Worm (Caenorhabditis elegans) whole organism, L3 larva: ENCODE results near the gene nlp-28.

ENCODE experiments used
- ZK546.5 ChIP-seq: sonication (generic microtip); optimal IDR thresholded peaks from 2 replicates; lab custom pipeline; 2017; ENCODE audit warnings: missing biosample characterization, missing genetic modification characterization
- aly-2 ChIP-seq: fragments of 150-350 bp; optimal IDR thresholded peaks from 2 replicates; lab custom pipeline; 2014; ENCODE audit warnings: missing biosample characterization, missing genetic modification characterization
- ceh-16 ChIP-seq: sonication (generic microtip); optimal IDR thresholded peaks from 2 replicates; lab custom pipeline; 2017; ENCODE audit warnings: missing biosample characterization, missing genetic modification characterization
- ceh-28 ChIP-seq: fragments of 150-350 bp; optimal IDR thresholded peaks from 2 replicates; lab custom pipeline; 2014; ENCODE audit warnings: missing biosample characterization, missing genetic modification reagents, missing genetic modification characterization
- ceh-82 ChIP-seq: fragments of 150-350 bp; optimal IDR thresholded peaks from 2 replicates; lab custom pipeline; 2014; ENCODE audit warnings: missing biosample characterization, missing genetic modification characterization
- daf-12 ChIP-seq: fragments of 150-350 bp; optimal IDR thresholded peaks from 2 replicates; lab custom pipeline; 2014; ENCODE audit warnings: missing biosample characterization, missing genetic modification reagents, missing genetic modification characterization
- egl-27 ChIP-seq: sonication (generic microtip); optimal IDR thresholded peaks from 4 replicates; lab custom pipeline; 2017; ENCODE audit warnings: missing biosample characterization, missing genetic modification reagents, missing genetic modification characterization
- egl-5 ChIP-seq: fragments of 150-350 bp; optimal IDR thresholded peaks from 2 replicates; lab custom pipeline; 2017; ENCODE audit warnings: missing biosample characterization, missing genetic modification reagents, missing genetic modification characterization, inconsistent platforms
- elt-1 ChIP-seq: fragments of 150-350 bp; optimal IDR thresholded peaks from 2 replicates; lab custom pipeline; 2014; ENCODE audit warnings: missing biosample characterization, missing genetic modification characterization
- elt-2 ChIP-seq: sonication (generic microtip); optimal IDR thresholded peaks from 2 replicates; lab custom pipeline; 2016; ENCODE audit warnings: missing genetic modification reagents, mild to moderate bottlenecking, missing genetic modification characterization, missing compliant biosample characterization
- eor-1 ChIP-seq, 2 experiments: fragments of 150-350 bp; optimal IDR thresholded peaks; 2 replicates each; lab custom pipeline; 2014 to 2018; ENCODE audit warnings: missing biosample characterization in 2 of 2, missing genetic modification characterization in 2 of 2
- fkh-10 ChIP-seq: sonication (generic microtip); optimal IDR thresholded peaks from 2 replicates; lab custom pipeline; 2017; ENCODE audit warnings: missing biosample characterization, missing genetic modification reagents, missing genetic modification characterization
- hmg-11 ChIP-seq: sonication (generic microtip); optimal IDR thresholded peaks from 2 replicates; lab custom pipeline; 2016; ENCODE audit warnings: missing genetic modification characterization, missing compliant biosample characterization
- jun-1 ChIP-seq: fragments of 150-350 bp; optimal IDR thresholded peaks from 2 replicates; lab custom pipeline; 2014; ENCODE audit warnings: missing biosample characterization, missing genetic modification reagents, missing genetic modification characterization
- lin-39 ChIP-seq: fragments of 150-350 bp; optimal IDR thresholded peaks from 2 replicates; lab custom pipeline; 2018; ENCODE audit warnings: missing biosample characterization, missing genetic modification reagents, missing genetic modification characterization
- lsy-12 ChIP-seq: sonication (generic microtip); optimal IDR thresholded peaks from 2 replicates; lab custom pipeline; 2016; ENCODE audit warnings: mild to moderate bottlenecking, missing genetic modification characterization, missing compliant biosample characterization
- mdl-1 ChIP-seq: fragments of 150-350 bp; optimal IDR thresholded peaks from 2 replicates; lab custom pipeline; 2014; ENCODE audit warnings: missing biosample characterization, missing genetic modification characterization
- mml-1 ChIP-seq: fragments of 150-350 bp; sonication (generic microtip); optimal IDR thresholded peaks from 3 replicates; lab custom pipeline; 2014; ENCODE audit warnings: missing biosample characterization, missing genetic modification characterization
- nfya-1 ChIP-seq: sonication (generic microtip); optimal IDR thresholded peaks from 2 replicates; lab custom pipeline; 2017; ENCODE audit warnings: missing genetic modification characterization, mild to moderate bottlenecking, missing compliant biosample characterization, antibody characterized with exemption, moderate library complexity; ENCODE audit not compliant: insufficient read depth
- nhr-12 ChIP-seq: fragments of 150-350 bp; optimal IDR thresholded peaks from 2 replicates; lab custom pipeline; 2014; ENCODE audit warnings: missing biosample characterization, missing genetic modification characterization
- nhr-25 ChIP-seq: sonication (generic microtip); optimal IDR thresholded peaks from 2 replicates; lab custom pipeline; 2017; ENCODE audit warnings: missing biosample characterization, missing genetic modification characterization
- nhr-43 ChIP-seq: sonication (generic microtip); optimal IDR thresholded peaks from 2 replicates; lab custom pipeline; 2016; ENCODE audit warnings: mild to moderate bottlenecking, missing genetic modification characterization, missing compliant biosample characterization; ENCODE audit not compliant: poor library complexity, severe bottlenecking
- nhr-67 ChIP-seq: fragments of 150-350 bp; optimal IDR thresholded peaks from 2 replicates; lab custom pipeline; 2014; ENCODE audit warnings: missing biosample characterization, missing genetic modification characterization
- nhr-76 ChIP-seq: fragments of 150-350 bp; sonication (generic microtip); optimal IDR thresholded peaks from 5 replicates; lab custom pipeline; 2014; ENCODE audit warnings: missing biosample characterization, missing genetic modification characterization
- nhr-77 ChIP-seq: fragments of 150-350 bp; optimal IDR thresholded peaks from 2 replicates; lab custom pipeline; 2014; ENCODE audit warnings: missing biosample characterization, missing genetic modification characterization
- pha-4 ChIP-seq: fragments of 150-350 bp; optimal IDR thresholded peaks from 2 replicates; lab custom pipeline; 2014; ENCODE audit warnings: missing biosample characterization, missing genetic modification reagents, missing genetic modification characterization
- pqm-1 ChIP-seq: fragments of 150-350 bp; optimal IDR thresholded peaks from 2 replicates; lab custom pipeline; 2017; ENCODE audit warnings: missing biosample characterization, missing genetic modification characterization, inconsistent platforms
- sea-2 ChIP-seq: fragments of 150-350 bp; sonication (generic microtip); optimal IDR thresholded peaks from 4 replicates; lab custom pipeline; 2014; ENCODE audit warnings: missing biosample characterization, missing genetic modification reagents, missing genetic modification characterization
- skn-1 ChIP-seq: fragments of 150-350 bp; optimal IDR thresholded peaks from 2 replicates; lab custom pipeline; 2014; ENCODE audit warnings: missing biosample characterization, missing genetic modification characterization
- tbx-2 ChIP-seq: sonication (generic microtip); optimal IDR thresholded peaks from 2 replicates; lab custom pipeline; 2016; ENCODE audit warnings: mild to moderate bottlenecking, missing genetic modification characterization, missing compliant biosample characterization
- ztf-4 ChIP-seq: fragments of 150-350 bp; optimal IDR thresholded peaks from 2 replicates; lab custom pipeline; 2014; ENCODE audit warnings: missing biosample characterization, missing genetic modification characterization

nlp-28 gene

DNA sequence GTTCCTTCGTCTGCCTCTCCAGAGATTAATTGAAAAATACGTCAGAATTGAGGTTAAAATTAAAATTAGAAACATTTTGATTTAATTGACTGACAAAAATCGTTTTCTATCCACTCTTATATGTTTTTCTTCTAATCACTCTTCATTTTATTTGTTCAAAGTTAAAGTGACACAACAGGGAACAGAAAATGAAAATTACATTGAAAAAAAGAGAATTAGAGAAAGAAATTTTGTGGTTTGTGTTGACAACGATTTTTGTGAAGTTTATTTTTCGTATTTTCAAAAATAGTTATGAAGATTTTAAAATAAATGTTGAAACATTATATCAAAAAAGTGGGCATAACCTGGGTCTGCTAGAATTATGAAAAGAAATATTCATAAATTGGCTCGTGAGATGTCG is 30.1 kb upstream of the nlp-28 start, which contains the start of gene cyp-34A5:
Gene cyp-34A5, minus strand, starts transcription at position 101 of the 400 bp plus-strand sequence.
- no peak for TF ChIP-seq nhr-67 (tag; lab: Kevin White, UChicago)
- no peak for TF ChIP-seq nhr-43 (tag; lab: Kevin White, UChicago)
- no peak for TF ChIP-seq mml-1
- no peak for TF ChIP-seq egl-5 (tag; lab: Kevin White, UChicago)
- no peak for TF ChIP-seq elt-2
- no peak for TF ChIP-seq sea-2 (GFP tag; lab: Kevin White, UChicago)
- TF ChIP-seq hmg-11 (tag; lab: Kevin White, UChicago), result no peak
- no peak for TF ChIP-seq tbx-2 (tag; lab: Kevin White, UChicago)

- no peak for TF ChIP-seq daf-12 (tag; lab: Kevin White, UChicago)
- no peak for TF ChIP-seq sea-2 (GFP tag; lab: Kevin White, UChicago)
- TF ChIP-seq elt-2, result no peak
- peak; percentile 17 for TF ChIP-seq pha-4 (tag; lab: Kevin White, UChicago)
- no peak for TF ChIP-seq pqm-1 (tag; lab: Kevin White, UChicago)
- no peak for TF ChIP-seq ztf-4 (tag; lab: Kevin White, UChicago)
Observed at ce11 chrV:3961235-3961634, 26.5 kb upstream of the nlp-28 start, which contains the start of gene cyp-34A6. Gene cyp-34A6, minus strand, starts transcription at chrV:3961335.

DNA sequence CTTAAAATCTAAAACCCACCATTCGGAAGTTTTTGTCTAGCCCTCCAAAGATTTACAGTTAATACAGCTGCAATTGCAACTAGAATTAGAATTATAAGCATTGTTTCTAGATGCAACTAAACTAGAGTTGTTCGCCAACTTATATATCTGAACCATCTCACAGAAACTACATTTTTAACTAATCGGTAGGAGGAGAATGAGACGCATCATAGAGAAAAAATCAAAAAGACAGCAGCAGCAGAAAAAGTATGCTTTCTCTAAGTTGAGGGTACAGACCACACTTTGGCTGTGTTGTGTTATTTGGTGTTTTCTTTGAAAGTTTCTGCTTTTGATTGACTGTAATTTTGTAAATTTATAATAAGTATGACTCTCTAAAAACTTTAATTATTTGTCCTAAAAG is 24.0 kb upstream of the nlp-28 start, which contains the start of gene cyp-34A7:
Gene cyp-34A7, minus strand, starts transcription at position 101 of the 400 bp plus-strand sequence.
- TF ChIP-seq hmg-11 (tag; lab: Kevin White, UChicago) (no peak), nhr-76 (no peak), elt-2 (no peak), nhr-12 (tag; lab: Kevin White, UChicago) (no peak), nfya-1 (tag; lab: Kevin White, UChicago) (no peak), nhr-77 (tag; lab: Kevin White, UChicago) (no peak)

ce11 chrV:3967762-3968161 is 19.9 kb upstream of the nlp-28 start, which contains the start of gene cyp-34A8:
Gene cyp-34A8, minus strand, starts transcription at chrV:3967823.
- peak; percentile 1 for TF ChIP-seq nfya-1 (tag; lab: Kevin White, UChicago)
- TF ChIP-seq egl-27, result no peak
- TF ChIP-seq nhr-43 (tag; lab: Kevin White, UChicago), result peak; percentile 9

ce11 chrV:3968929-3969328 is 18.8 kb upstream of the nlp-28 start:
- TF ChIP-seq nhr-12 (tag; lab: Kevin White, UChicago) (no peak), lsy-12 (no peak), egl-27 (no peak), ZK546.5 (no peak), ceh-82 (no peak), nfya-1 (tag; lab: Kevin White, UChicago) (no peak), nhr-25 (tag; lab: Kevin White, UChicago) (no peak), lin-39 (tag; lab: Kevin White, UChicago) (no peak), ceh-16 (tag; lab: Kevin White, UChicago) (no peak), elt-1 (tag; lab: Kevin White, UChicago) (no peak), eor-1 (tag; optimal IDR thresholded peaks at IDR 0.05; lab: Kevin White, UChicago) (no peak), aly-2 (tag; lab: Kevin White, UChicago) (no peak), mml-1 (no peak), fkh-10 (GFP tag; lab: Kevin White, UChicago) (no peak), nhr-76 (no peak), jun-1 (tag; lab: Kevin White, UChicago) (no peak)

DNA sequence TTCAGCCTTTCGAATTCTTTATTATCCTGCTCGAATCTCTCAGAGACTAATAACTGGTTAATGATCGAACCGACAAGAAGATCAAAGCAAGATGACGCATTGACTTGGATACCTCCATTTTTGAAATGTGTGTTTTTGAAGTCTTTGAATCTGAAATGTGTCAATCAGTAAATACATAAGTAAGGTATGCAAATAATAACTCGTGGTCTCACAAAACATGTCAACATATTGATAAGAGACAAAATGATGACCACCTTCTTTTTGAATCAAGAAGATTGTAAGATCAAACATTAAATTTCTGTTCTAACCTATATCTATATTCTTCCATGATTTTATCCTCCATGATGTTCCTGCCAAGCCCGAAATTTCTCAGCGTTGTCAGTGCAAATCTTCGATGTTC is 18.0 kb upstream of the nlp-28 start:
- TF ChIP-seq elt-2 (peak; percentile 23), ceh-28 (no peak)
- TF ChIP-seq, all 47 proteins: peak for 1

DNA sequence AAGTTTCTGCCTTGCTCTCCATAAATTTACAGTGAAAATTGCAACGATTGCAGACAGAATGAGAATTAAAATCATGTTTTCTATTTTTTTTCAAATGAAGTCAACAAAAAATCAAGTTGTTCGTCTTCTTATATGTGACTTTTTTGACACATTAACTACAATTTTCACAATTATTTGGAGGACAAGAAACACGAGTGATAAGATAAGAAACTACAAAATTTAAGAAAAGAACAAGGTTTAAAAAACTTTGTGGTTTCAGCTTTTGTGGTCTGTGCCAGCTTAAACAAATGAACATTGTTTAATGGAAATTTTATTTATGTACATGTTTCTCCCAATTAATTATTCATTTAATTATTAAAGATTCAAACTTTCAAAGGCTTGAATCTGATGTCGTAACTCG is 17.3 kb upstream of the nlp-28 start, which contains the start of gene cyp-34A9:
Gene cyp-34A9, minus strand, starts transcription at position 131 of the 400 bp plus-strand sequence.
- TF ChIP-seq mdl-1 (tag; lab: Kevin White, UChicago) (no peak), skn-1 (tag; lab: Kevin White, UChicago) (no peak), pha-4 (tag; lab: Kevin White, UChicago) (peak; percentile 10), pqm-1 (tag; lab: Kevin White, UChicago) (peak; percentile 71), elt-2 (peak; percentile 80)
